Fruit fly (Drosophila melanogaster) whole organism, embryonic: ENCODE data around the gene CaMKII.

Source experiments
- Bteb2 ChIP-seq: fragments of 200-800 bp; sonication (Bioruptor generic); optimal IDR thresholded peaks from 2 replicates; lab custom pipeline; 2016; ENCODE audit warnings: missing biosample characterization, missing genetic modification characterization
- CG10274 ChIP-seq: fragments of 200-800 bp; sonication (Bioruptor generic); optimal IDR thresholded peaks from 3 replicates; lab custom pipeline; 2017; ENCODE audit warnings: missing biosample characterization, mild to moderate bottlenecking, missing genetic modification characterization
- CG10462 ChIP-seq: fragments of 200-800 bp; sonication (Bioruptor generic); optimal IDR thresholded peaks from 2 replicates; lab custom pipeline; 2016; ENCODE audit warnings: missing biosample characterization, missing genetic modification characterization
- CG11247 ChIP-seq: fragments of 200-800 bp; sonication (Bioruptor generic); IDR thresholded peaks from 2 replicates; pipeline ENCODE4 v1.3.6; 2022; ENCODE audit warnings: missing biosample characterization, missing genetic modification characterization
- CG11456 ChIP-seq: fragments of 200-800 bp; sonication (Bioruptor generic); IDR thresholded peaks from 3 replicates; pipeline ENCODE4 v1.3.6; 2022; ENCODE audit warnings: missing biosample characterization, missing genetic modification characterization
- CG11696 ChIP-seq: fragments of 200-800 bp; sonication (Bioruptor generic); IDR thresholded peaks from 2 replicates; pipeline ENCODE4 v1.3.6; 2022; ENCODE audit warnings: missing biosample characterization, missing genetic modification characterization
- CG12236 ChIP-seq: fragments of 200-800 bp; sonication (Bioruptor generic); optimal IDR thresholded peaks from 2 replicates; lab custom pipeline; 2016; ENCODE audit warnings: missing biosample characterization, missing genetic modification characterization
- CG14050 ChIP-seq: fragments of 200-800 bp; sonication (Bioruptor generic); IDR thresholded peaks from 3 replicates; pipeline ENCODE4 v1.3.6; 2022; ENCODE audit warnings: missing biosample characterization, missing genetic modification characterization
- CG3838 ChIP-seq: fragments of 200-800 bp; sonication (Bioruptor generic); optimal IDR thresholded peaks from 3 replicates; lab custom pipeline; 2016; ENCODE audit warnings: missing biosample characterization, missing genetic modification characterization
- CG4328 ChIP-seq: fragments of 200-800 bp; sonication (Bioruptor generic); optimal IDR thresholded peaks from 3 replicates; lab custom pipeline; 2017; ENCODE audit warnings: missing biosample characterization, missing genetic modification reagents, missing genetic modification characterization
- CG4424 ChIP-seq: fragments of 200-800 bp; sonication (Bioruptor generic); optimal IDR thresholded peaks from 3 replicates; lab custom pipeline; 2016; ENCODE audit warnings: missing biosample characterization, missing genetic modification characterization
- CG6791 ChIP-seq: fragments of 200-800 bp; sonication (Bioruptor generic); IDR thresholded peaks from 3 replicates; pipeline ENCODE4 v1.3.6; 2022; ENCODE audit warnings: missing biosample characterization, missing genetic modification characterization; ENCODE audit not compliant: partially characterized antibody
- CG8478 ChIP-seq: fragments of >200 bp; optimal IDR thresholded peaks from 2 replicates; lab custom pipeline; 2018
- CG9727 ChIP-seq: fragments of 200-800 bp; sonication (Bioruptor generic); optimal IDR thresholded peaks from 3 replicates; lab custom pipeline; 2017; ENCODE audit warnings: missing biosample characterization, mild to moderate bottlenecking, missing genetic modification characterization
- CoRest ChIP-seq: fragments of 200-800 bp; sonication (Bioruptor generic); optimal IDR thresholded peaks from 3 replicates; lab custom pipeline; 2018; ENCODE audit warnings: missing biosample characterization, mild to moderate bottlenecking, missing genetic modification characterization, moderate library complexity
- Dbx ChIP-seq: fragments of 200-800 bp; sonication (Bioruptor generic); IDR thresholded peaks from 3 replicates; pipeline ENCODE4 v1.3.6; 2022; ENCODE audit warnings: missing biosample characterization, missing genetic modification characterization
- Dfd ChIP-seq, 2 experiments: fragments of >200 bp; optimal IDR thresholded peaks; 2 replicates each; lab custom pipeline; 2017; ENCODE audit warnings: missing biosample characterization in 2 of 2, missing genetic modification characterization in 2 of 2
- Doc2 ChIP-seq: fragments of 200-800 bp; sonication (Bioruptor generic); IDR thresholded peaks from 2 replicates; pipeline ENCODE4 v1.3.6; 2022; ENCODE audit warnings: missing biosample characterization, missing genetic modification characterization
- Doc3 ChIP-seq: fragments of 200-800 bp; sonication (Bioruptor generic); IDR thresholded peaks from 3 replicates; pipeline ENCODE4 v1.3.6; 2022; ENCODE audit warnings: missing biosample characterization, missing genetic modification characterization; ENCODE audit not compliant: partially characterized antibody
- Eip74EF ChIP-seq, 2 experiments: fragments of 200-800 bp in 1 of 2; fragments of >200 bp in 1 of 2; sonication (Bioruptor generic) in 1 of 2; optimal IDR thresholded peaks; 2 replicates each; lab custom pipeline; 2017 to 2019; ENCODE audit warnings: missing biosample characterization in 2 of 2, missing genetic modification characterization in 2 of 2, mild to moderate bottlenecking in 1 of 2, moderate library complexity in 1 of 2
- HLH4C ChIP-seq: fragments of 200-800 bp; sonication (Bioruptor generic); IDR thresholded peaks from 3 replicates; pipeline ENCODE4 v1.3.6; 2022; ENCODE audit warnings: missing biosample characterization, missing genetic modification characterization; ENCODE audit not compliant: partially characterized antibody
- HLHmδ ChIP-seq: fragments of 200-800 bp; sonication (Bioruptor generic); optimal IDR thresholded peaks from 2 replicates; lab custom pipeline; 2018; ENCODE audit warnings: missing biosample characterization, mild to moderate bottlenecking, missing genetic modification characterization, moderate library complexity
- HmgD ChIP-seq: fragments of 200-800 bp; sonication (Bioruptor generic); optimal IDR thresholded peaks from 3 replicates; lab custom pipeline; 2016; ENCODE audit warnings: missing biosample characterization, missing genetic modification characterization
- HmgZ ChIP-seq: fragments of 200-800 bp; sonication (Bioruptor generic); optimal IDR thresholded peaks from 2 replicates; lab custom pipeline; 2018; ENCODE audit warnings: missing biosample characterization, mild to moderate bottlenecking, missing genetic modification characterization
- Hr51 ChIP-seq, 2 experiments: fragments of 200-800 bp; sonication (Bioruptor generic); optimal IDR thresholded peaks; 2 replicates in 1 of 2; 3 replicates in 1 of 2; lab custom pipeline; 2016 to 2018; ENCODE audit warnings: missing biosample characterization in 2 of 2, missing genetic modification characterization in 2 of 2, mild to moderate bottlenecking in 1 of 2, moderate library complexity in 1 of 2
- Lhr ChIP-seq: fragments of 200-800 bp; sonication (Bioruptor generic); optimal IDR thresholded peaks from 3 replicates; lab custom pipeline; 2017; ENCODE audit warnings: mild to moderate bottlenecking, missing biosample characterization, missing genetic modification reagents, missing genetic modification characterization
- MESR4 ChIP-seq: fragments of 200-800 bp; sonication (Bioruptor generic); optimal IDR thresholded peaks from 2 replicates; lab custom pipeline; 2018; ENCODE audit warnings: missing biosample characterization, mild to moderate bottlenecking, missing genetic modification characterization, moderate library complexity
- NK7.1 ChIP-seq: fragments of 200-800 bp; sonication (Bioruptor generic); optimal IDR thresholded peaks from 3 replicates; lab custom pipeline; 2016; ENCODE audit warnings: missing biosample characterization, missing genetic modification characterization
- Nf-YC ChIP-seq: fragments of 200-800 bp; optimal IDR thresholded peaks from 3 replicates; lab custom pipeline; 2019; ENCODE audit warnings: missing biosample characterization, mild to moderate bottlenecking, missing genetic modification characterization, moderate library complexity
- Pdp1 ChIP-seq, 2 experiments: fragments of 200-800 bp; sonication (Bioruptor generic); optimal IDR thresholded peaks; 3 replicates each; lab custom pipeline; 2016; ENCODE audit warnings: missing biosample characterization in 2 of 2, missing genetic modification characterization in 2 of 2, mild to moderate bottlenecking in 1 of 2, moderate library complexity in 1 of 2
- Rfx ChIP-seq: fragments of 200-800 bp; sonication (Bioruptor generic); IDR thresholded peaks from 2 replicates; pipeline ENCODE4 v1.3.6; 2022; ENCODE audit warnings: missing biosample characterization, missing genetic modification characterization
- Scr ChIP-seq: fragments of 200-800 bp; sonication (Bioruptor generic); IDR thresholded peaks from 2 replicates; pipeline ENCODE4 v1.3.6; 2022; ENCODE audit warnings: missing biosample characterization, missing genetic modification characterization; ENCODE audit not compliant: partially characterized antibody
- ac ChIP-seq: fragments of 200-800 bp; sonication (Bioruptor generic); optimal IDR thresholded peaks from 3 replicates; lab custom pipeline; 2017; ENCODE audit warnings: missing biosample characterization, mild to moderate bottlenecking, missing genetic modification characterization
- ara ChIP-seq: fragments of 200-800 bp; sonication (Bioruptor generic); IDR thresholded peaks from 2 replicates; pipeline ENCODE4 v1.3.6; 2022; ENCODE audit warnings: missing biosample characterization, missing genetic modification characterization
- az2 ChIP-seq: fragments of 200-800 bp; sonication (Bioruptor generic); optimal IDR thresholded peaks from 3 replicates; lab custom pipeline; 2016; ENCODE audit warnings: missing biosample characterization, missing genetic modification characterization
- bigmax ChIP-seq: fragments of 200-800 bp; sonication (Bioruptor generic); optimal IDR thresholded peaks from 2 replicates; lab custom pipeline; 2018; ENCODE audit warnings: missing biosample characterization, mild to moderate bottlenecking, missing genetic modification characterization
- chn ChIP-seq: fragments of 200-800 bp; sonication (Bioruptor generic); optimal IDR thresholded peaks from 2 replicates; lab custom pipeline; 2016; ENCODE audit warnings: missing biosample characterization, missing genetic modification characterization
- dan ChIP-seq: fragments of 200-800 bp; sonication (Bioruptor generic); IDR thresholded peaks from 2 replicates; pipeline ENCODE4 v1.3.6; 2022; ENCODE audit warnings: missing biosample characterization, missing genetic modification characterization
- dm ChIP-seq: fragments of 200-800 bp; sonication (Bioruptor generic); optimal IDR thresholded peaks from 3 replicates; lab custom pipeline; 2016; ENCODE audit warnings: missing biosample characterization, missing genetic modification characterization
- fd64A ChIP-seq: fragments of 200-800 bp; sonication (Bioruptor generic); optimal IDR thresholded peaks from 3 replicates; lab custom pipeline; 2018; ENCODE audit warnings: missing biosample characterization, mild to moderate bottlenecking, missing genetic modification characterization
- hbn ChIP-seq: fragments of 200-800 bp; sonication (Bioruptor generic); IDR thresholded peaks from 2 replicates; pipeline ENCODE4 v1.3.6; 2022; ENCODE audit warnings: missing biosample characterization, missing genetic modification characterization; ENCODE audit not compliant: partially characterized antibody
- odd ChIP-seq: fragments of 200-800 bp; sonication (Bioruptor generic); optimal IDR thresholded peaks from 2 replicates; lab custom pipeline; 2017; ENCODE audit warnings: missing biosample characterization, mild to moderate bottlenecking, missing genetic modification characterization
- phol ChIP-seq: fragments of 200-800 bp; sonication (Bioruptor generic); optimal IDR thresholded peaks from 3 replicates; lab custom pipeline; 2018; ENCODE audit warnings: missing biosample characterization, mild to moderate bottlenecking, missing genetic modification characterization, moderate library complexity
- prd ChIP-seq, 3 experiments: fragments of >200 bp in 2 of 3; fragments of 200-800 bp in 1 of 3; sonication (Bioruptor generic) in 1 of 3; optimal IDR thresholded peaks in 2 of 3; IDR thresholded peaks in 1 of 3; 2 replicates in 2 of 3; 3 replicates in 1 of 3; pipeline versions ENCODE4 v1.3.6 to Lab custom; 2017 to 2022; ENCODE audit warnings: missing biosample characterization in 1 of 3, missing genetic modification characterization in 1 of 3
- psq ChIP-seq: fragments of 200-800 bp; sonication (Bioruptor generic); optimal IDR thresholded peaks from 2 replicates; lab custom pipeline; 2017; ENCODE audit warnings: missing biosample characterization, missing genetic modification characterization
- rib ChIP-seq: fragments of 200-800 bp; sonication (Bioruptor generic); IDR thresholded peaks from 2 replicates; pipeline ENCODE4 v1.3.6; 2022; ENCODE audit warnings: missing biosample characterization, missing genetic modification characterization
- schlank ChIP-seq: fragments of 200-800 bp; sonication (Bioruptor generic); optimal IDR thresholded peaks from 2 replicates; lab custom pipeline; 2018; ENCODE audit warnings: missing biosample characterization, mild to moderate bottlenecking, missing genetic modification characterization
- sim ChIP-seq: fragments of 200-800 bp; sonication (Bioruptor generic); IDR thresholded peaks from 2 replicates; pipeline ENCODE4 v1.3.6; 2022; ENCODE audit warnings: missing biosample characterization, missing genetic modification characterization
- sr ChIP-seq: fragments of 200-800 bp; sonication (Bioruptor generic); IDR thresholded peaks from 3 replicates; pipeline ENCODE4 v1.3.6; 2022; ENCODE audit warnings: missing biosample characterization, missing genetic modification characterization
- tin ChIP-seq: fragments of 200-800 bp; sonication (Bioruptor generic); optimal IDR thresholded peaks from 3 replicates; lab custom pipeline; 2016; ENCODE audit warnings: missing biosample characterization, missing genetic modification characterization
- tio ChIP-seq: fragments of 200-800 bp; sonication (Bioruptor generic); optimal IDR thresholded peaks from 2 replicates; lab custom pipeline; 2017; ENCODE audit warnings: missing biosample characterization, missing genetic modification characterization, inconsistent platforms
- yki ChIP-seq: fragments of >200 bp; optimal IDR thresholded peaks from 3 replicates; lab custom pipeline; 2018

Gene CaMKII

dm6 chr4:1064219-1064618 is 10.7 kb upstream of the CaMKII start (continued):
- TF ChIP-seq Pdp1 (GFP tag; optimal IDR thresholded peaks at IDR 0.05; lab: Kevin White, UChicago) (no peak), CG3838 (no peak), bigmax (GFP tag; lab: Kevin White, UChicago) (no peak), az2 (GFP tag; lab: Kevin White, UChicago) (peak; percentile 27), hbn (GFP tag; lab: Robert Waterston, UW) (no peak), phol (peak; percentile 38), dm (GFP tag; lab: Kevin White, UChicago) (no peak), Lhr (GFP tag; lab: Kevin White, UChicago) (no peak), ac (GFP tag; lab: Kevin White, UChicago) (no peak), tio (no peak), CG4424 (GFP tag; lab: Kevin White, UChicago) (peak; percentile 28), Dfd (GFP tag; optimal IDR thresholded peaks at IDR 0.05; lab: Kevin White, UChicago) (no peak), rib (GFP tag; lab: Robert Waterston, UW) (no peak), prd (optimal IDR thresholded peaks at IDR 0.05; lab: Kevin White, UChicago) (no peak), prd (GFP tag; IDR thresholded peaks at IDR 0.05; lab: Robert Waterston, UW) (no peak), Rfx (GFP tag; lab: Robert Waterston, UW) (no peak), sim (GFP tag; lab: Robert Waterston, UW) (no peak), Scr (GFP tag; lab: Robert Waterston, UW) (no peak), NK7.1 (GFP tag; lab: Kevin White, UChicago) (no peak), CG6791 (no peak), HLHmδ (GFP tag; lab: Kevin White, UChicago) (no peak), ara (GFP tag; lab: Robert Waterston, UW) (no peak), tin (GFP tag; lab: Kevin White, UChicago) (peak; percentile 24), dan (no peak), CG8478 (lab: Kevin White, UChicago) (no peak), odd (GFP tag; lab: Kevin White, UChicago) (no peak), Bteb2 (GFP tag; lab: Kevin White, UChicago) (no peak), Hr51 (GFP tag; optimal IDR thresholded peaks at IDR 0.05; lab: Kevin White, UChicago) (no peak), CG11456 (GFP tag; lab: Robert Waterston, UW) (no peak), schlank (tag; lab: Kevin White, UChicago) (no peak), yki (lab: Kevin White, UChicago) (no peak), Doc3 (GFP tag; lab: Robert Waterston, UW) (no peak), Doc2 (GFP tag; lab: Robert Waterston, UW) (no peak), HLH4C (GFP tag; lab: Robert Waterston, UW) (no peak), CG11247 (GFP tag; lab: Robert Waterston, UW) (no peak), chn (no peak), MESR4 (GFP tag; lab: Kevin White, UChicago) (no peak), CG4328 (GFP tag; lab: Kevin White, UChicago) (no peak), fd64A (GFP tag; lab: Kevin White, UChicago) (no peak), psq (GFP tag; lab: Kevin White, UChicago) (no peak), Dbx (no peak), sr (GFP tag; lab: Robert Waterston, UW) (no peak), CG11696 (no peak), CG12236 (GFP tag; lab: Kevin White, UChicago) (no peak), CG10274 (GFP tag; lab: Kevin White, UChicago) (no peak), CG9727 (peak; percentile 31), HmgZ (tag; lab: Kevin White, UChicago) (no peak), CG10462 (GFP tag; lab: Kevin White, UChicago) (no peak), CG14050 (no peak), HmgD (no peak), Nf-YC (tag; lab: Kevin White, UChicago) (no peak), Eip74EF (GFP tag; optimal IDR thresholded peaks at IDR 0.05; lab: Kevin White, UChicago) (no peak), CoRest (tag; lab: Kevin White, UChicago) (no peak)
